Fruit fly (Drosophila melanogaster): ENCODE results near the gene TTLL1B.

Gene TTLL1B

dm6 chr3L:4607653-4608052 is 40.4 kb upstream of the TTLL1B start (continued):
- TF ChIP-seq knrl (GFP tag; IDR thresholded peaks at IDR 0.05; ENCODE audit: partially characterized antibody) (no peak), Atf6 (GFP tag; IDR thresholded peaks at IDR 0.05) (0 out of 2 replicates have a peak, but pooled peaks have one; percentile 9), Awh (GFP tag; IDR thresholded peaks at IDR 0.05) (peak; percentile 72), dmrt99B (tag; optimal IDR thresholded peaks at IDR 0.05) (peak; percentile 77), tin (GFP tag; optimal IDR thresholded peaks at IDR 0.05) (peak; percentile 38), CG17361 (GFP tag; IDR thresholded peaks at IDR 0.05) (peak; percentile 45; the same call in 2 of the 3 replicates), oc (tag; optimal IDR thresholded peaks at IDR 0.05) (peak; percentile 8), ap (GFP tag; IDR thresholded peaks at IDR 0.05) (0 out of 2 replicates have a peak, but pooled peaks have one; percentile 43), insv (GFP tag; optimal IDR thresholded peaks at IDR 0.05) (no peak), CG11504 (tag; optimal IDR thresholded peaks at IDR 0.05) (peak; percentile 76), Drgx (GFP tag; IDR thresholded peaks at IDR 0.05) (peak; percentile 89), sisA (GFP tag; IDR thresholded peaks at IDR 0.05) (peak; percentile 84), CG11695 (GFP tag; IDR thresholded peaks at IDR 0.05) (0 out of 3 replicates have a peak, but pooled peaks have one; percentile 20), CG8388 (GFP tag; optimal IDR thresholded peaks at IDR 0.05) (peak; percentile 45), dmrt11E (tag; optimal IDR thresholded peaks at IDR 0.05) (peak; percentile 60), CG11093 (GFP tag; IDR thresholded peaks at IDR 0.05) (peak; percentile 69; the same call in 2 of the 3 replicates), Hmx (GFP tag; optimal IDR thresholded peaks at IDR 0.05) (no peak), Max (GFP tag; optimal IDR thresholded peaks at IDR 0.05) (peak; percentile 30), CG30431 (GFP tag; optimal IDR thresholded peaks at IDR 0.05) (no peak), CG30403 (GFP tag; optimal IDR thresholded peaks at IDR 0.05) (peak; percentile 9), CG11456 (GFP tag; IDR thresholded peaks at IDR 0.05) (0 out of 3 replicates have a peak, but pooled peaks have one; percentile 39), nerfin-1 (tag; optimal IDR thresholded peaks at IDR 0.05) (no peak), ewg (GFP tag; optimal IDR thresholded peaks at IDR 0.05) (peak; percentile 36), Antp (GFP tag; optimal IDR thresholded peaks at IDR 0.05) (no peak), sc (optimal IDR thresholded peaks at IDR 0.05) (no peak), sc (GFP tag; optimal IDR thresholded peaks at IDR 0.05) (peak; percentile 11), unpg (GFP tag; optimal IDR thresholded peaks at IDR 0.05) (peak; percentile 9), Hr51 (GFP tag; optimal IDR thresholded peaks at IDR 0.05) (peak in 1 of 2 experiments; percentile 36), CG6791 (GFP tag; IDR thresholded peaks at IDR 0.05; ENCODE audit: partially characterized antibody) (no peak), CG7372 (GFP tag; IDR thresholded peaks at IDR 0.05) (0 out of 2 replicates have a peak, but pooled peaks have one; percentile 39), klu (GFP tag; IDR thresholded peaks at IDR 0.05) (peak; percentile 43; the same call in 1 of the 2 replicates), CG1529 (GFP tag; optimal IDR thresholded peaks at IDR 0.05) (peak; percentile 11), CG11085 (GFP tag; IDR thresholded peaks at IDR 0.05) (no peak), phol (tag; optimal IDR thresholded peaks at IDR 0.05) (peak; percentile 77), ind (GFP tag; optimal IDR thresholded peaks at IDR 0.05) (peak; percentile 57), Vsx1 (GFP tag; optimal IDR thresholded peaks at IDR 0.05) (no peak), fd64A (GFP tag; optimal IDR thresholded peaks at IDR 0.05) (peak; percentile 42), Hr3 (GFP tag; optimal IDR thresholded peaks at IDR 0.05) (peak; percentile 50), C15 (GFP tag; IDR thresholded peaks at IDR 0.05) (no peak), ATbp (GFP tag; optimal IDR thresholded peaks at IDR 0.05) (peak; percentile 10), ken (GFP tag; IDR thresholded peaks at IDR 0.05) (peak; percentile 47; the same call in 1 of the 3 replicates), CG33213 (GFP tag; optimal IDR thresholded peaks at IDR 0.05) (peak; percentile 1), Hsf (GFP tag; optimal IDR thresholded peaks at IDR 0.05) (peak; percentile 29), CG10979 (tag; optimal IDR thresholded peaks at IDR 0.05) (peak; percentile 78), Xbp1 (GFP tag; optimal IDR thresholded peaks at IDR 0.05) (peak; percentile 61), prd (optimal IDR thresholded peaks at IDR 0.05) (no peak), prd (GFP tag; IDR thresholded peaks at IDR 0.05) (peak; percentile 87; the same call in 2 of the 3 replicates), ranshi (GFP tag; IDR thresholded peaks at IDR 0.05) (peak; percentile 43; the same call in 1 of the 2 replicates), CG16779 (GFP tag; IDR thresholded peaks at IDR 0.05) (no peak), CG10274 (GFP tag; optimal IDR thresholded peaks at IDR 0.05) (peak; percentile 6), Xrp1 (GFP tag; IDR thresholded peaks at IDR 0.05) (peak; percentile 88)

All from whole organism, embryonic.